Fruit fly (Drosophila melanogaster) whole organism, embryonic: ENCODE results near the gene RpS9.
A peak's percentile ranks its signal among the peaks of the same experiment; 100 is the strongest.

Source experiments
- Atf6 ChIP-seq: fragments of 200-800 bp; sonication (Bioruptor generic); IDR thresholded peaks from 2 replicates; pipeline ENCODE4 v1.3.6; 2022; ENCODE audit warnings: missing biosample characterization, missing genetic modification characterization
- BEAF-32 ChIP-seq: fragments of 200-800 bp; sonication (Bioruptor generic); optimal IDR thresholded peaks from 3 replicates; lab custom pipeline; 2017; ENCODE audit warnings: missing biosample characterization, missing genetic modification characterization, mild to moderate bottlenecking, moderate library complexity, missing genetic modification reagents
- C15 ChIP-seq: fragments of 200-800 bp; sonication (Bioruptor generic); IDR thresholded peaks from 3 replicates; pipeline ENCODE4 v1.3.6; 2022; ENCODE audit warnings: missing biosample characterization, missing genetic modification characterization
- CG11085 ChIP-seq: fragments of 200-800 bp; sonication (Bioruptor generic); IDR thresholded peaks from 2 replicates; pipeline ENCODE4 v1.3.6; 2022; ENCODE audit warnings: missing biosample characterization, missing genetic modification characterization
- CG11504 ChIP-seq: fragments of 200-800 bp; sonication (Bioruptor generic); optimal IDR thresholded peaks from 3 replicates; lab custom pipeline; 2019; ENCODE audit warnings: missing biosample characterization, mild to moderate bottlenecking, missing genetic modification characterization, moderate library complexity
- CG13296 ChIP-seq: fragments of 200-800 bp; sonication (Bioruptor generic); optimal IDR thresholded peaks from 3 replicates; lab custom pipeline; 2018; ENCODE audit warnings: missing biosample characterization, mild to moderate bottlenecking, missing genetic modification characterization
- CG15601 ChIP-seq: fragments of 200-800 bp; sonication (Bioruptor generic); optimal IDR thresholded peaks from 3 replicates; lab custom pipeline; 2019; ENCODE audit warnings: missing biosample characterization, mild to moderate bottlenecking, missing genetic modification characterization, moderate library complexity
- CG17359 ChIP-seq: fragments of 200-800 bp; sonication (Bioruptor generic); optimal IDR thresholded peaks from 3 replicates; lab custom pipeline; 2018; ENCODE audit warnings: missing biosample characterization, mild to moderate bottlenecking, missing genetic modification characterization, moderate library complexity
- CG17568 ChIP-seq: fragments of 200-800 bp; sonication (Bioruptor generic); optimal IDR thresholded peaks from 2 replicates; lab custom pipeline; 2018; ENCODE audit warnings: missing biosample characterization, mild to moderate bottlenecking, missing genetic modification characterization, moderate library complexity
- CG17612 ChIP-seq: fragments of 200-800 bp; sonication (Bioruptor generic); IDR thresholded peaks from 2 replicates; pipeline ENCODE4 v1.3.6; 2022; ENCODE audit warnings: missing biosample characterization, missing genetic modification characterization
- CG17912 ChIP-seq: fragments of 200-800 bp; sonication (Bioruptor generic); optimal IDR thresholded peaks from 2 replicates; lab custom pipeline; 2018; ENCODE audit warnings: missing biosample characterization, mild to moderate bottlenecking, missing genetic modification characterization
- CG18599 ChIP-seq: fragments of 200-800 bp; sonication (Bioruptor generic); optimal IDR thresholded peaks from 3 replicates; lab custom pipeline; 2017; ENCODE audit warnings: missing biosample characterization, missing genetic modification characterization, mild to moderate bottlenecking, moderate library complexity, missing genetic modification reagents
- CG2116 ChIP-seq: fragments of 200-800 bp; sonication (Bioruptor generic); optimal IDR thresholded peaks from 3 replicates; lab custom pipeline; 2018; ENCODE audit warnings: missing biosample characterization, mild to moderate bottlenecking, missing genetic modification characterization
- CG2120 ChIP-seq: fragments of 200-800 bp; sonication (Bioruptor generic); optimal IDR thresholded peaks from 3 replicates; lab custom pipeline; 2016; ENCODE audit warnings: missing biosample characterization, missing genetic modification characterization
- CG31224 ChIP-seq: fragments of 200-800 bp; sonication (Bioruptor generic); IDR thresholded peaks from 2 replicates; pipeline ENCODE4 v1.3.6; 2022; ENCODE audit warnings: missing biosample characterization, missing genetic modification characterization
- CG32767 ChIP-seq: fragments of 200-800 bp; sonication (Bioruptor generic); IDR thresholded peaks from 2 replicates; pipeline ENCODE4 v1.3.6; 2022; ENCODE audit warnings: missing biosample characterization, missing genetic modification characterization
- CG34376 ChIP-seq: fragments of 200-800 bp; sonication (Bioruptor generic); optimal IDR thresholded peaks from 2 replicates; lab custom pipeline; 2018; ENCODE audit warnings: missing biosample characterization, mild to moderate bottlenecking, missing genetic modification characterization
- CG4360 ChIP-seq: fragments of 200-800 bp; sonication (Bioruptor generic); IDR thresholded peaks from 2 replicates; pipeline ENCODE4 v1.3.6; 2022; ENCODE audit warnings: missing biosample characterization, missing genetic modification characterization
- CG4424 ChIP-seq: fragments of 200-800 bp; sonication (Bioruptor generic); optimal IDR thresholded peaks from 3 replicates; lab custom pipeline; 2016; ENCODE audit warnings: missing biosample characterization, missing genetic modification characterization
- CG5180 ChIP-seq: fragments of 200-800 bp; sonication (Bioruptor generic); optimal IDR thresholded peaks from 3 replicates; lab custom pipeline; 2017; ENCODE audit warnings: missing biosample characterization, missing genetic modification characterization, mild to moderate bottlenecking, moderate library complexity, missing genetic modification reagents
- CG6654 ChIP-seq: fragments of 200-800 bp; sonication (Bioruptor generic); optimal IDR thresholded peaks from 2 replicates; lab custom pipeline; 2017; ENCODE audit warnings: missing biosample characterization, mild to moderate bottlenecking, missing genetic modification characterization
- CG6813 ChIP-seq: fragments of 200-800 bp; sonication (Bioruptor generic); optimal IDR thresholded peaks from 2 replicates; lab custom pipeline; 2017; ENCODE audit warnings: missing biosample characterization, missing genetic modification characterization, mild to moderate bottlenecking, moderate library complexity, missing genetic modification reagents
- Dref ChIP-seq: fragments of 200-800 bp; sonication (Bioruptor generic); IDR thresholded peaks from 2 replicates; pipeline ENCODE4 v1.3.6; 2022; ENCODE audit warnings: missing biosample characterization, missing genetic modification characterization
- Eip74EF ChIP-seq, 2 experiments: fragments of 200-800 bp in 1 of 2; fragments of >200 bp in 1 of 2; sonication (Bioruptor generic) in 1 of 2; optimal IDR thresholded peaks; 2 replicates each; lab custom pipeline; 2017 to 2019; ENCODE audit warnings: missing biosample characterization in 2 of 2, missing genetic modification characterization in 2 of 2, mild to moderate bottlenecking in 1 of 2, moderate library complexity in 1 of 2
- Ets65A ChIP-seq: fragments of 200-800 bp; sonication (Bioruptor generic); peaks from one replicate; lab custom pipeline; 2016; ENCODE audit warnings: missing biosample characterization, missing genetic modification characterization
- Ets97D ChIP-seq: fragments of 200-800 bp; sonication (Bioruptor generic); optimal IDR thresholded peaks from 3 replicates; lab custom pipeline; 2016; ENCODE audit warnings: missing biosample characterization, missing genetic modification characterization
- Hand ChIP-seq: fragments of 200-800 bp; sonication (Bioruptor generic); optimal IDR thresholded peaks from 2 replicates; lab custom pipeline; 2017; ENCODE audit warnings: mild to moderate bottlenecking, missing biosample characterization, missing genetic modification reagents, missing genetic modification characterization
- HmgZ ChIP-seq: fragments of 200-800 bp; sonication (Bioruptor generic); optimal IDR thresholded peaks from 2 replicates; lab custom pipeline; 2018; ENCODE audit warnings: missing biosample characterization, mild to moderate bottlenecking, missing genetic modification characterization
- Hmx ChIP-seq: fragments of 200-800 bp; sonication (Bioruptor generic); optimal IDR thresholded peaks from 2 replicates; lab custom pipeline; 2016; ENCODE audit warnings: missing biosample characterization, missing genetic modification characterization
- Meics ChIP-seq: fragments of 200-800 bp; sonication (Bioruptor generic); optimal IDR thresholded peaks from 2 replicates; lab custom pipeline; 2017; ENCODE audit warnings: missing biosample characterization, mild to moderate bottlenecking, missing genetic modification characterization
- NFAT ChIP-seq: fragments of 200-800 bp; sonication (Bioruptor generic); IDR thresholded peaks from 2 replicates; pipeline ENCODE4 v1.3.6; 2022; ENCODE audit warnings: missing biosample characterization, missing genetic modification characterization
- Ravus ChIP-seq: fragments of 200-800 bp; sonication (Bioruptor generic); IDR thresholded peaks from 2 replicates; pipeline ENCODE4 v1.3.6; 2022; ENCODE audit warnings: missing biosample characterization, missing genetic modification characterization
- Spps ChIP-seq: fragments of 200-800 bp; sonication (Bioruptor generic); optimal IDR thresholded peaks from 2 replicates; lab custom pipeline; 2018; ENCODE audit warnings: missing biosample characterization, mild to moderate bottlenecking, missing genetic modification characterization
- ash1 ChIP-seq: fragments of 200-800 bp; sonication (Bioruptor generic); optimal IDR thresholded peaks from 2 replicates; lab custom pipeline; 2018; ENCODE audit warnings: missing biosample characterization, mild to moderate bottlenecking, missing genetic modification characterization
- bigmax ChIP-seq: fragments of 200-800 bp; sonication (Bioruptor generic); optimal IDR thresholded peaks from 2 replicates; lab custom pipeline; 2018; ENCODE audit warnings: missing biosample characterization, mild to moderate bottlenecking, missing genetic modification characterization
- dpn ChIP-seq, 2 experiments: fragments of 200-800 bp; sonication (Bioruptor generic); optimal IDR thresholded peaks; 3 replicates each; lab custom pipeline; 2016; ENCODE audit warnings: missing biosample characterization in 2 of 2, missing genetic modification characterization in 2 of 2
- emc ChIP-seq: fragments of 200-800 bp; sonication (Bioruptor generic); optimal IDR thresholded peaks from 2 replicates; lab custom pipeline; 2016; ENCODE audit warnings: missing biosample characterization, missing genetic modification characterization
- esg ChIP-seq: fragments of 200-800 bp; sonication (Bioruptor generic); conservative IDR thresholded peaks from 2 replicates; pipeline ENCODE4 v1.3.6; 2022; ENCODE audit warnings: missing biosample characterization, missing genetic modification characterization
- fd96Cb ChIP-seq: fragments of 200-800 bp; sonication (Bioruptor generic); optimal IDR thresholded peaks from 2 replicates; lab custom pipeline; 2018; ENCODE audit warnings: missing biosample characterization, mild to moderate bottlenecking, missing genetic modification characterization, moderate library complexity
- hth ChIP-seq: fragments of >200 bp; optimal IDR thresholded peaks from 2 replicates; lab custom pipeline; 2017; ENCODE audit warnings: inconsistent platforms
- kni ChIP-seq: fragments of 200-800 bp; sonication (Bioruptor generic); optimal IDR thresholded peaks from 3 replicates; lab custom pipeline; 2017; ENCODE audit warnings: mild to moderate bottlenecking, missing biosample characterization, missing genetic modification reagents, missing genetic modification characterization
- lab ChIP-seq: fragments of 200-800 bp; sonication (Bioruptor generic); optimal IDR thresholded peaks from 3 replicates; lab custom pipeline; 2017; ENCODE audit warnings: missing biosample characterization, missing genetic modification characterization, mild to moderate bottlenecking, moderate library complexity, missing genetic modification reagents
- oc ChIP-seq: fragments of 200-800 bp; sonication (Bioruptor generic); optimal IDR thresholded peaks from 2 replicates; lab custom pipeline; 2018; ENCODE audit warnings: missing biosample characterization, mild to moderate bottlenecking, missing genetic modification characterization, moderate library complexity
- pho ChIP-seq: fragments of 200-800 bp; sonication (Bioruptor generic); optimal IDR thresholded peaks from 2 replicates; lab custom pipeline; 2016; ENCODE audit warnings: missing biosample characterization, missing genetic modification characterization
- phol ChIP-seq: fragments of 200-800 bp; sonication (Bioruptor generic); optimal IDR thresholded peaks from 3 replicates; lab custom pipeline; 2018; ENCODE audit warnings: missing biosample characterization, mild to moderate bottlenecking, missing genetic modification characterization, moderate library complexity
- ranshi ChIP-seq: fragments of 200-800 bp; sonication (Bioruptor generic); IDR thresholded peaks from 2 replicates; pipeline ENCODE4 v1.3.6; 2022; ENCODE audit warnings: missing biosample characterization, missing genetic modification characterization
- tap ChIP-seq: fragments of 200-800 bp; optimal IDR thresholded peaks from 3 replicates; lab custom pipeline; 2019; ENCODE audit warnings: missing biosample characterization, mild to moderate bottlenecking, missing genetic modification characterization, moderate library complexity
- tll ChIP-seq, 2 experiments: fragments of 200-800 bp in 1 of 2; fragments of >200 bp in 1 of 2; sonication (Bioruptor generic) in 1 of 2; optimal IDR thresholded peaks; 2 replicates each; lab custom pipeline; 2017 to 2019; ENCODE audit warnings: missing biosample characterization in 2 of 2, missing genetic modification characterization in 2 of 2, mild to moderate bottlenecking in 1 of 2, moderate library complexity in 1 of 2
- ttk ChIP-seq: fragments of 200-800 bp; sonication (Bioruptor generic); IDR thresholded peaks from 2 replicates; pipeline ENCODE4 v2.1.2; 2022; ENCODE audit warnings: missing biosample characterization, missing genetic modification characterization
- vfl ChIP-seq: fragments of 200-800 bp; sonication (Bioruptor generic); optimal IDR thresholded peaks from 2 replicates; lab custom pipeline; 2016; ENCODE audit warnings: missing biosample characterization, missing genetic modification characterization
- wek ChIP-seq: fragments of 200-800 bp; sonication (Bioruptor generic); optimal IDR thresholded peaks from 3 replicates; lab custom pipeline; 2018; ENCODE audit warnings: missing biosample characterization, mild to moderate bottlenecking, missing genetic modification characterization, moderate library complexity
- yki ChIP-seq: fragments of >200 bp; optimal IDR thresholded peaks from 3 replicates; lab custom pipeline; 2018

Gene RpS9

dm6 chr3L:9466595-9466994 lies 44.7 kb downstream of the RpS9 start (continued):
- TF ChIP-seq HmgZ (tag; lab: Kevin White, UChicago) (no peak), yki (lab: Kevin White, UChicago) (no peak), dpn (GFP tag; optimal IDR thresholded peaks at IDR 0.05; lab: Kevin White, UChicago) (no peak), wek (no peak), CG11085 (GFP tag; lab: Robert Waterston, UW) (no peak), fd96Cb (no peak), Ets97D (GFP tag; lab: Kevin White, UChicago) (no peak), CG11504 (tag; lab: Kevin White, UChicago) (peak; percentile 69), CG31224 (GFP tag; lab: Robert Waterston, UW) (no peak), ranshi (GFP tag; lab: Robert Waterston, UW) (no peak), tap (tag; lab: Kevin White, UChicago) (no peak), CG5180 (GFP tag; lab: Kevin White, UChicago) (peak; percentile 12), CG4424 (GFP tag; lab: Kevin White, UChicago) (peak; percentile 12), Dref (GFP tag; lab: Robert Waterston, UW) (no peak), CG2120 (GFP tag; lab: Kevin White, UChicago) (peak; percentile 47), esg (GFP tag; lab: Robert Waterston, UW) (no peak), tll (GFP tag; optimal IDR thresholded peaks at IDR 0.05; lab: Kevin White, UChicago) (no peak), CG17612 (GFP tag; lab: Robert Waterston, UW) (no peak), ash1 (no peak), CG13296 (GFP tag; lab: Kevin White, UChicago) (peak; percentile 22), CG34376 (GFP tag; lab: Kevin White, UChicago) (peak; percentile 37), Ets65A (GFP tag; lab: Kevin White, UChicago) (no peak), pho (GFP tag; lab: Kevin White, UChicago) (peak; percentile 25), Hmx (no peak), CG32767 (GFP tag; lab: Robert Waterston, UW) (no peak), CG6654 (GFP tag; lab: Kevin White, UChicago) (no peak), CG17912 (GFP tag; lab: Kevin White, UChicago) (no peak), Ravus (GFP tag; lab: Robert Waterston, UW) (no peak), Hand (GFP tag; lab: Kevin White, UChicago) (peak; percentile 54), hth (lab: Kevin White, UChicago) (no peak), CG18599 (GFP tag; lab: Kevin White, UChicago) (peak; percentile 58), Atf6 (GFP tag; lab: Robert Waterston, UW) (no peak), vfl (GFP tag; lab: Kevin White, UChicago) (no peak), oc (tag; lab: Kevin White, UChicago) (no peak), CG15601 (peak; percentile 10), CG17359 (tag; lab: Kevin White, UChicago) (peak; percentile 4), Spps (tag; lab: Kevin White, UChicago) (no peak), Meics (GFP tag; lab: Kevin White, UChicago) (peak; percentile 41), emc (no peak), BEAF-32 (no peak), ttk (GFP tag; lab: Robert Waterston, UW) (no peak), CG17568 (GFP tag; lab: Kevin White, UChicago) (no peak), lab (GFP tag; lab: Kevin White, UChicago) (peak; percentile 52), bigmax (GFP tag; lab: Kevin White, UChicago) (no peak), CG2116 (GFP tag; lab: Kevin White, UChicago) (no peak), NFAT (GFP tag; lab: Robert Waterston, UW) (no peak), kni (GFP tag; lab: Kevin White, UChicago) (no peak), CG4360 (no peak), CG6813 (GFP tag; lab: Kevin White, UChicago) (no peak), C15 (GFP tag; lab: Robert Waterston, UW) (no peak), Eip74EF (GFP tag; optimal IDR thresholded peaks at IDR 0.05; lab: Kevin White, UChicago) (peak in 1 of 2 experiments; percentile 14), phol (tag; lab: Kevin White, UChicago) (peak; percentile 39)
